Worm (Caenorhabditis elegans) whole organism, young adult: ENCODE data around the gene ccz-1.

Source experiments
- B0019.2 ChIP-seq: fragments of 200-800 bp; sonication (Bioruptor generic); conservative IDR thresholded peaks from 2 replicates; pipeline ENCODE4 v1.3.6; 2022; ENCODE audit warnings: missing genetic modification reagents, missing genetic modification characterization, missing compliant biosample characterization
- F10E7.11 ChIP-seq: sonication (generic microtip); optimal IDR thresholded peaks from 2 replicates; lab custom pipeline; 2017; ENCODE audit warnings: mild to moderate bottlenecking, missing genetic modification characterization, moderate library complexity, missing compliant biosample characterization
- F23B12.7 ChIP-seq: sonication (generic microtip); optimal IDR thresholded peaks from 2 replicates; lab custom pipeline; 2017; ENCODE audit warnings: missing genetic modification characterization, mild to moderate bottlenecking, missing compliant biosample characterization, antibody characterized with exemption, moderate library complexity; ENCODE audit not compliant: insufficient read depth
- F33H1.4 ChIP-seq: fragments of 200-800 bp; sonication (Bioruptor generic); IDR thresholded peaks from 2 replicates; pipeline ENCODE4 v1.3.6; 2022; ENCODE audit warnings: missing genetic modification reagents, missing genetic modification characterization, missing compliant biosample characterization
- F49E8.2 ChIP-seq: sonication (generic microtip); optimal IDR thresholded peaks from 3 replicates; lab custom pipeline; 2017; ENCODE audit warnings: missing genetic modification characterization, mild to moderate bottlenecking, missing compliant biosample characterization, antibody characterized with exemption, moderate library complexity; ENCODE audit not compliant: insufficient read depth
- F52B5.7 ChIP-seq: sonication (generic microtip); optimal IDR thresholded peaks from 2 replicates; lab custom pipeline; 2016; ENCODE audit warnings: mild to moderate bottlenecking, missing genetic modification characterization, missing compliant biosample characterization
- F57A8.1 ChIP-seq: fragments of 200-800 bp; sonication (Bioruptor generic); optimal IDR thresholded peaks from 2 replicates; lab custom pipeline; 2018; ENCODE audit warnings: mild to moderate bottlenecking, missing genetic modification characterization, moderate library complexity, missing compliant biosample characterization
- K11D2.4 ChIP-seq: fragments of 200-800 bp; sonication (Bioruptor generic); IDR thresholded peaks from 2 replicates; pipeline ENCODE4 v1.3.6; 2022; ENCODE audit warnings: missing genetic modification reagents, missing genetic modification characterization, missing compliant biosample characterization
- Y53G8AR.9 ChIP-seq: fragments of 200-800 bp; sonication (Bioruptor generic); conservative IDR thresholded peaks from 2 replicates; pipeline ENCODE4 v1.3.6; 2022; ENCODE audit warnings: missing genetic modification reagents, missing genetic modification characterization, missing compliant biosample characterization
- Y56A3A.18 ChIP-seq: fragments of 200-800 bp; sonication (Bioruptor generic); IDR thresholded peaks from 2 replicates; pipeline ENCODE4 v1.3.6; 2022; ENCODE audit warnings: missing genetic modification reagents, missing genetic modification characterization, missing compliant biosample characterization
- ama-1 ChIP-seq, 3 experiments: fragments of 150-350 bp in 1 of 3; sonication (generic microtip) in 2 of 3; optimal IDR thresholded peaks; 2 replicates each; lab custom pipeline; 2014 to 2018; ENCODE audit warnings: missing biosample characterization in 2 of 3, missing genetic modification characterization in 2 of 3, missing genetic modification reagents in 2 of 3
- aptf-2 ChIP-seq: fragments of 200-800 bp; sonication (Bioruptor generic); conservative IDR thresholded peaks from 2 replicates; pipeline ENCODE4 v1.3.6; 2022; ENCODE audit warnings: missing genetic modification reagents, missing genetic modification characterization, missing compliant biosample characterization
- atf-7 ChIP-seq: sonication (generic microtip); optimal IDR thresholded peaks from 2 replicates; lab custom pipeline; 2017; ENCODE audit warnings: mild to moderate bottlenecking, missing genetic modification characterization, missing compliant biosample characterization
- athp-1 ChIP-seq: sonication (generic microtip); optimal IDR thresholded peaks from 2 replicates; lab custom pipeline; 2017; ENCODE audit warnings: mild to moderate bottlenecking, missing genetic modification characterization, missing compliant biosample characterization
- attf-6 ChIP-seq: fragments of 200-800 bp; sonication (Bioruptor generic); IDR thresholded peaks from 2 replicates; pipeline ENCODE4 v1.3.6; 2022; ENCODE audit warnings: missing genetic modification reagents, missing genetic modification characterization, missing compliant biosample characterization
- cebp-1 ChIP-seq, 2 experiments: fragments of 200-800 bp in 1 of 2; sonication (Bioruptor generic) in 1 of 2; sonication (generic microtip) in 1 of 2; IDR thresholded peaks in 1 of 2; optimal IDR thresholded peaks in 1 of 2; 2 replicates each; pipeline versions ENCODE4 v1.3.6 to Lab custom; 2017 to 2022; ENCODE audit warnings: missing compliant biosample characterization in 2 of 2, missing genetic modification characterization in 2 of 2, mild to moderate bottlenecking in 1 of 2, missing genetic modification reagents in 1 of 2, moderate library complexity in 1 of 2
- cebp-2 ChIP-seq: fragments of 200-800 bp; sonication (Bioruptor generic); IDR thresholded peaks from 2 replicates; pipeline ENCODE4 v1.3.6; 2022; ENCODE audit warnings: missing genetic modification characterization, missing compliant biosample characterization
- die-1 ChIP-seq: sonication (generic microtip); optimal IDR thresholded peaks from 2 replicates; lab custom pipeline; 2016; ENCODE audit warnings: missing genotype, mild to moderate bottlenecking, missing genetic modification characterization, missing compliant biosample characterization
- dox-1 ChIP-seq: fragments of 200-800 bp; sonication (Bioruptor generic); IDR thresholded peaks from 2 replicates; pipeline ENCODE4 v1.3.6; 2022; ENCODE audit warnings: missing genetic modification reagents, missing genetic modification characterization, missing compliant biosample characterization
- efl-1 ChIP-seq: fragments of 150-350 bp; optimal IDR thresholded peaks from 2 replicates; lab custom pipeline; 2014; ENCODE audit warnings: missing biosample characterization, missing genetic modification reagents, missing genetic modification characterization
- egl-18 ChIP-seq: fragments of 200-800 bp; sonication (Bioruptor generic); IDR thresholded peaks from 2 replicates; pipeline ENCODE4 v1.3.6; 2022; ENCODE audit warnings: missing genetic modification reagents, missing genetic modification characterization, missing compliant biosample characterization
- ets-4 ChIP-seq: fragments of 200-800 bp; sonication (Bioruptor generic); optimal IDR thresholded peaks from 2 replicates; lab custom pipeline; 2018; ENCODE audit warnings: mild to moderate bottlenecking, missing genetic modification characterization, missing compliant biosample characterization
- him-1 ChIP-seq: sonication (generic microtip); optimal IDR thresholded peaks from 2 replicates; lab custom pipeline; 2016; ENCODE audit warnings: missing genotype, missing genetic modification reagents, missing genetic modification characterization, missing compliant biosample characterization
- hmg-20 ChIP-seq: fragments of 200-800 bp; sonication (Bioruptor generic); IDR thresholded peaks from 2 replicates; pipeline ENCODE4 v1.3.6; 2022; ENCODE audit warnings: missing genetic modification reagents, missing genetic modification characterization, missing compliant biosample characterization
- hrde-1 ChIP-seq: sonication (generic microtip); optimal IDR thresholded peaks from 2 replicates; lab custom pipeline; 2016; ENCODE audit warnings: missing genetic modification characterization, mild to moderate bottlenecking, missing compliant biosample characterization, moderate library complexity, missing genotype, missing genetic modification reagents, borderline replicate concordance
- hsf-1 ChIP-seq: fragments of 200-800 bp; sonication (Bioruptor generic); IDR thresholded peaks from 2 replicates; pipeline ENCODE4 v1.3.6; 2022; ENCODE audit warnings: missing genetic modification reagents, missing genetic modification characterization, missing compliant biosample characterization
- lir-1 ChIP-seq: fragments of 200-800 bp; sonication (Bioruptor generic); conservative IDR thresholded peaks from 2 replicates; pipeline ENCODE4 v1.3.6; 2022; ENCODE audit warnings: missing genetic modification reagents, missing genetic modification characterization, missing compliant biosample characterization
- madf-3 ChIP-seq: fragments of 200-800 bp; sonication (Bioruptor generic); IDR thresholded peaks from 2 replicates; pipeline ENCODE4 v1.3.6; 2022; ENCODE audit warnings: missing genetic modification reagents, missing genetic modification characterization, missing compliant biosample characterization
- madf-6 ChIP-seq: fragments of 200-800 bp; sonication (Bioruptor generic); IDR thresholded peaks from 2 replicates; pipeline ENCODE4 v1.3.6; 2022; ENCODE audit warnings: missing genetic modification reagents, missing genetic modification characterization, missing compliant biosample characterization
- madf-8 ChIP-seq: fragments of 200-800 bp; sonication (Bioruptor generic); conservative IDR thresholded peaks from 2 replicates; pipeline ENCODE4 v1.3.6; 2022; ENCODE audit warnings: missing genetic modification reagents, missing genetic modification characterization, missing compliant biosample characterization
- mcd-1 ChIP-seq: fragments of 200-800 bp; sonication (Bioruptor generic); IDR thresholded peaks from 2 replicates; pipeline ENCODE4 v1.3.6; 2022; ENCODE audit warnings: missing genetic modification reagents, missing genetic modification characterization, missing compliant biosample characterization
- mxl-1 ChIP-seq: sonication (generic microtip); optimal IDR thresholded peaks from 2 replicates; lab custom pipeline; 2016; ENCODE audit warnings: missing genetic modification characterization, missing compliant biosample characterization
- nhr-120 ChIP-seq: fragments of 200-800 bp; sonication (Bioruptor generic); IDR thresholded peaks from 2 replicates; pipeline ENCODE4 v1.3.6; 2022; ENCODE audit warnings: missing genetic modification characterization, missing compliant biosample characterization
- nhr-80 ChIP-seq: sonication (generic microtip); optimal IDR thresholded peaks from 2 replicates; lab custom pipeline; 2016; ENCODE audit warnings: missing genetic modification characterization, missing compliant biosample characterization
- pbrm-1 ChIP-seq: fragments of 200-800 bp; sonication (Bioruptor generic); IDR thresholded peaks from 2 replicates; pipeline ENCODE4 v1.3.6; 2022; ENCODE audit warnings: missing genetic modification reagents, missing genetic modification characterization, missing compliant biosample characterization
- rcor-1 ChIP-seq: fragments of 200-800 bp; sonication (Bioruptor generic); IDR thresholded peaks from 2 replicates; pipeline ENCODE4 v1.3.6; 2022; ENCODE audit warnings: missing genetic modification reagents, missing genetic modification characterization, missing compliant biosample characterization
- rpc-1 ChIP-seq, 2 experiments: fragments of 150-350 bp in 1 of 2; sonication (generic microtip) in 1 of 2; optimal IDR thresholded peaks; 2 replicates each; lab custom pipeline; 2014 to 2018; ENCODE audit warnings: missing biosample characterization in 1 of 2, missing genetic modification characterization in 1 of 2, missing genetic modification reagents in 1 of 2, missing genotype in 1 of 2
- snpc-3.4 ChIP-seq: sonication (generic microtip); optimal IDR thresholded peaks from 2 replicates; lab custom pipeline; 2017; ENCODE audit warnings: missing genetic modification characterization, mild to moderate bottlenecking, missing compliant biosample characterization, antibody characterized with exemption, moderate library complexity, missing genotype, missing genetic modification reagents
- snpc-4 ChIP-seq, 5 experiments: fragments of 150-350 bp in 1 of 5; sonication (generic microtip) in 4 of 5; optimal IDR thresholded peaks; 2 replicates each; lab custom pipeline; 2014 to 2018; ENCODE audit warnings: missing genetic modification characterization in 5 of 5, missing biosample characterization in 3 of 5, antibody characterized with exemption in 2 of 5, mild to moderate bottlenecking in 2 of 5, missing compliant biosample characterization in 2 of 5, missing genotype in 2 of 5, moderate library complexity in 2 of 5, missing genetic modification reagents in 1 of 5
- somi-1 ChIP-seq: fragments of 200-800 bp; sonication (Bioruptor generic); optimal IDR thresholded peaks from 2 replicates; lab custom pipeline; 2018; ENCODE audit warnings: mild to moderate bottlenecking, missing genetic modification characterization, missing compliant biosample characterization
- tbp1 ChIP-seq: fragments of 200-800 bp; sonication (Bioruptor generic); optimal IDR thresholded peaks from 2 replicates; lab custom pipeline; 2018; ENCODE audit warnings: mild to moderate bottlenecking, missing genetic modification characterization, missing compliant biosample characterization
- xnd-1 ChIP-seq: sonication (generic microtip); optimal IDR thresholded peaks from 2 replicates; lab custom pipeline; 2016; ENCODE audit warnings: missing genotype, missing genetic modification reagents, missing genetic modification characterization, missing compliant biosample characterization
- ztf-25 ChIP-seq: fragments of 200-800 bp; sonication (Bioruptor generic); IDR thresholded peaks from 2 replicates; pipeline ENCODE4 v1.3.6; 2022; ENCODE audit warnings: missing genetic modification reagents, missing genetic modification characterization, missing compliant biosample characterization
- ztf-26 ChIP-seq: sonication (generic microtip); optimal IDR thresholded peaks from 2 replicates; lab custom pipeline; 2017; ENCODE audit warnings: missing genetic modification characterization, missing compliant biosample characterization
- ztf-28 ChIP-seq: fragments of 200-800 bp; sonication (Bioruptor generic); IDR thresholded peaks from 2 replicates; pipeline ENCODE4 v1.3.6; 2022; ENCODE audit warnings: missing genetic modification reagents, missing genetic modification characterization, missing compliant biosample characterization
- ztf-6 ChIP-seq: fragments of 200-800 bp; sonication (Bioruptor generic); IDR thresholded peaks from 2 replicates; pipeline ENCODE4 v1.3.6; 2022; ENCODE audit warnings: missing genetic modification reagents, missing genetic modification characterization, missing compliant biosample characterization

ccz-1 gene

ce11 chrV:13669170-13669569 lies 9.5 kb upstream of the ccz-1 start (continued):
- TF ChIP-seq attf-6 (GFP tag; lab: Robert Waterston, UW): peak; percentile 25; the same call in 1 of the 2 replicates
- peak; percentile 45 for TF ChIP-seq tbp1 (GFP tag; lab: Kevin White, UChicago)
- TF ChIP-seq cebp-2 (GFP tag; lab: Robert Waterston, UW): no peak
- TF ChIP-seq lir-1 (GFP tag; lab: Robert Waterston, UW): no peak
- no peak for TF ChIP-seq B0019.2 (GFP tag; lab: Robert Waterston, UW)
- no peak for TF ChIP-seq rpc-1 (optimal IDR thresholded peaks at IDR 0.05; lab: Kevin White, UChicago)
- no peak for TF ChIP-seq rpc-1 (tag; optimal IDR thresholded peaks at IDR 0.05; lab: Kevin White, UChicago)
- TF ChIP-seq mxl-1 (tag; lab: Kevin White, UChicago): no peak
- no peak for TF ChIP-seq K11D2.4 (GFP tag; lab: Robert Waterston, UW)
- TF ChIP-seq atf-7 (tag; lab: Kevin White, UChicago): no peak
- peak; percentile 59 for TF ChIP-seq rcor-1 (GFP tag; lab: Robert Waterston, UW)
- TF ChIP-seq ets-4 (GFP tag; lab: Kevin White, UChicago): no peak
- TF ChIP-seq hmg-20 (GFP tag; lab: Robert Waterston, UW): no peak
- no peak for TF ChIP-seq pbrm-1 (GFP tag; lab: Robert Waterston, UW)
- TF ChIP-seq ztf-28 (GFP tag; lab: Robert Waterston, UW): no peak
- TF ChIP-seq snpc-3.4: peak; percentile 83
- TF ChIP-seq die-1: peak; percentile 21
- TF ChIP-seq somi-1 (GFP tag; lab: Kevin White, UChicago): no peak
- no peak for TF ChIP-seq ztf-25 (GFP tag; lab: Robert Waterston, UW)
- peak; percentile 23 for TF ChIP-seq xnd-1
- TF ChIP-seq cebp-1 (GFP tag; IDR thresholded peaks at IDR 0.05; lab: Robert Waterston, UW): no peak
- TF ChIP-seq cebp-1 (tag; optimal IDR thresholded peaks at IDR 0.05; lab: Kevin White, UChicago): peak; percentile 44
- no peak for TF ChIP-seq F52B5.7 (tag; lab: Kevin White, UChicago)
- 0 out of 2 replicates have a peak, but pooled peaks have one; percentile 13 for TF ChIP-seq F33H1.4
- TF ChIP-seq aptf-2 (GFP tag; lab: Robert Waterston, UW): no peak
- TF ChIP-seq F10E7.11 (tag; lab: Kevin White, UChicago): peak; percentile 68
- no peak for TF ChIP-seq F23B12.7 (tag; lab: Kevin White, UChicago)
- TF ChIP-seq F57A8.1: no peak
- peak; percentile 72 for TF ChIP-seq madf-6 (GFP tag; lab: Robert Waterston, UW)
- no peak for TF ChIP-seq nhr-80 (tag; lab: Kevin White, UChicago)
- peak; percentile 75; the same call in 1 of the 2 replicates for TF ChIP-seq Y53G8AR.9 (GFP tag; lab: Robert Waterston, UW)
- 0 out of 2 replicates have a peak, but pooled peaks have one; percentile 72 for TF ChIP-seq madf-3
- no peak for TF ChIP-seq egl-18 (GFP tag; lab: Robert Waterston, UW)
- peak; percentile 87 for TF ChIP-seq hrde-1 (tag; lab: Kevin White, UChicago)
- peak; percentile 71 for TF ChIP-seq him-1 (tag; lab: Kevin White, UChicago)
- peak; percentile 95 for TF ChIP-seq F49E8.2 (tag; lab: Kevin White, UChicago)
- peak; percentile 77 for TF ChIP-seq Y56A3A.18
- TF ChIP-seq ama-1 (optimal IDR thresholded peaks at IDR 0.05; lab: Kevin White, UChicago): no peak
- TF ChIP-seq ama-1 (GFP tag; optimal IDR thresholded peaks at IDR 0.05; lab: Kevin White, UChicago): no peak
- TF ChIP-seq mcd-1: no peak
- TF ChIP-seq athp-1 (tag; lab: Kevin White, UChicago): peak; percentile 64
- no peak for TF ChIP-seq snpc-4 (GFP tag; optimal IDR thresholded peaks at IDR 0.05; lab: Kevin White, UChicago)
- TF ChIP-seq snpc-4 (tag; optimal IDR thresholded peaks at IDR 0.05; lab: Kevin White, UChicago): peak in 1 of 4 experiments; percentile 34
- no peak for TF ChIP-seq efl-1 (GFP tag; lab: Kevin White, UChicago)
- no peak for TF ChIP-seq nhr-120
- TF ChIP-seq ztf-6 (GFP tag; lab: Robert Waterston, UW): no peak
- TF ChIP-seq hsf-1 (GFP tag; lab: Robert Waterston, UW): peak; percentile 78
- TF ChIP-seq ztf-26 (tag; lab: Kevin White, UChicago): no peak
- no peak for TF ChIP-seq dox-1 (GFP tag; lab: Robert Waterston, UW)
- peak; percentile 34; the same call in 1 of the 2 replicates for TF ChIP-seq madf-8 (GFP tag; lab: Robert Waterston, UW)
